Worm (Caenorhabditis elegans) whole organism, late embryonic: ENCODE data around the gene cpsf-1.

Source experiments
- F13H6.1 ChIP-seq: sonication (generic microtip); optimal IDR thresholded peaks from 2 replicates; lab custom pipeline; 2016; ENCODE audit warnings: missing genetic modification characterization, missing compliant biosample characterization
- ama-1 ChIP-seq: fragments of 150-350 bp; optimal IDR thresholded peaks from 2 replicates; lab custom pipeline; 2014
- fkh-10 ChIP-seq: fragments of 150-350 bp; optimal IDR thresholded peaks from 2 replicates; lab custom pipeline; 2014; ENCODE audit warnings: missing biosample characterization, missing genetic modification reagents, missing genetic modification characterization
- pat-9 ChIP-seq: fragments of 200-800 bp; sonication (Bioruptor generic); optimal IDR thresholded peaks from 2 replicates; lab custom pipeline; 2018; ENCODE audit warnings: mild to moderate bottlenecking, missing genetic modification characterization, moderate library complexity, missing compliant biosample characterization
- tbx-2 ChIP-seq: sonication (generic microtip); optimal IDR thresholded peaks from 2 replicates; lab custom pipeline; 2016; ENCODE audit warnings: missing genetic modification characterization, missing compliant biosample characterization

DNA sequence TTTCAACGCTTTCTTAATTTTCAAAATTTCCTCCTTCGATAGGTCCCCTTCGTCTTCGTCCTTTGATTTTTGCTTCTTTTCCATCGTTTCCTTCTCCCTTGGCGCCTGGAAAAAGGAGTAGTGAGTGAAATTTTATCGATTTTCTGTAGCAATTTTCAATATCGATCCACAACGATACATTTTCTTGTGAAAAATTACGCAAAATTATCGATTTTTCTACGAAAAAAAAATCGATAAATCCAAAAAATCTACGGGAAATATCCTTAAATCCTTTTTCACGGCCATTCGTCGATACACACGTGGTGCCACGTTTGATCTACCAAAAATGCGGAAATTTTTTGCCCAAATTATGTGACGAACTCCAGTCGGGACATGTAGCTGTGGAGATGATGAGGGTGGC is 61.7 kb downstream of the cpsf-1 start:
- TF ChIP-seq tbx-2 (tag; lab: Kevin White, UChicago) (no peak), fkh-10 (no peak), F13H6.1 (tag; lab: Kevin White, UChicago) (no peak), ama-1 (lab: Kevin White, UChicago) (no peak), pat-9 (no peak)
